Fruit fly (Drosophila melanogaster): ENCODE results near the gene Graf.

Graf gene

DNA sequence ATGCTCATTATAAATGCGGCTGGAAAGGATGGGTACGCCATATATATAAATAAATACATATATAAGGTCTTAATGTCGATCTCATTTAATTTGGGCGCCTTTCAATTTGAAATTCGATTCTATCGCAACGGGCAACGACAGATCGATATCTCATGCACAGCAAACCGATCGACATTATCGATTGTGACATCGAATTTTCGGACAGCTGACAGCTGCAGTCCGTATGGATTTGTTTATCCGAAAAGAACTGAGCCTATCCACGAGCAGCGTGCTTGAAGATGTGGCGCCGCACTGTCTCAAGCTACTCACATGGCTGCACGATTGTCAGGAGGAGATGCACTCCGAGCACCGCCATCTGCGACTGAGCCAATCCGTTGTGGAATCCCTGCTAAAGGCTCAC is 28.6 kb downstream of the Graf start, which contains the start of gene CG8191 (continued):
- peak; percentile 90; the same call in 3 of the 4 replicates for TF ChIP-seq chinmo (GFP tag; IDR thresholded peaks at IDR 0.05; ENCODE audit: partially characterized antibody)

DNA sequence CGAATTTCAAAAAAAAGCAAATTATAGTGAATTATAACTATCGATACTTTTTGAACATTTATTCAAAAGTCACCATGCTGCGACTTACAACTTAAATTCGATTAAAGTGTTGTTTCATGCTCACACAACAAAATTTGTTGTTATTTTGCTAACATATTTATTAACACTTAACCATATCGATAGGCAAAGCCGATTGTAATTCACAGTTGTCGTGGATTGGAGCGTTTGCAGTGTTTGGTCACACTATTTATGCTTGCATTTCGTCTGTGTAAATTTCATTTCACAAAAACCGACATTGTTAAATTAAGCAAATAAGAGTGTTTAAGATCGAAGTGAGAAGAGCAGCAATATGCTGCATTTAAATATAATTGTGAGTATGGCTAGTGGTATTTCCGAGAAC is 48.1 kb downstream of the Graf start, which contains the start of gene HUWE1:
TSS of gene HUWE1 (plus strand) at position 220 of the 400 bp plus-strand sequence.
- TF ChIP-seq CG15269 (tag; optimal IDR thresholded peaks at IDR 0.05) (no peak), CG10366 (GFP tag; IDR thresholded peaks at IDR 0.05) (no peak), twi (tag; optimal IDR thresholded peaks at IDR 0.05) (no peak), stc (GFP tag; IDR thresholded peaks at IDR 0.05) (no peak), Atf3 (GFP tag; optimal IDR thresholded peaks at IDR 0.05) (no peak), CG30431 (GFP tag; optimal IDR thresholded peaks at IDR 0.05) (no peak), CG13287 (GFP tag; IDR thresholded peaks at IDR 0.05; ENCODE audit: partially characterized antibody) (peak; percentile 89), Max (GFP tag; optimal IDR thresholded peaks at IDR 0.05) (peak; percentile 29), Lhr (GFP tag; optimal IDR thresholded peaks at IDR 0.05) (no peak), CG9932 (GFP tag; IDR thresholded peaks at IDR 0.05) (peak; percentile 38; the same call in 1 of the 2 replicates), HLH54F (GFP tag; optimal IDR thresholded peaks at IDR 0.05) (peak; percentile 34), YL-1 (GFP tag; optimal IDR thresholded peaks at IDR 0.05) (peak; percentile 17), Dp (GFP tag; optimal IDR thresholded peaks at IDR 0.05) (peak; percentile 68), Fer2 (tag; optimal IDR thresholded peaks at IDR 0.05) (no peak), CHES-1-like (GFP tag; optimal IDR thresholded peaks at IDR 0.05) (peak; percentile 43), ase (GFP tag; IDR thresholded peaks at IDR 0.05) (no peak), Vsx1 (GFP tag; optimal IDR thresholded peaks at IDR 0.05) (no peak), GATAe (GFP tag; conservative IDR thresholded peaks at IDR 0.05) (no peak), CG8388 (GFP tag; optimal IDR thresholded peaks at IDR 0.05) (no peak), Opbp (GFP tag; IDR thresholded peaks at IDR 0.05; ENCODE audit: partially characterized antibody) (peak; percentile 81), wek (GFP tag; optimal IDR thresholded peaks at IDR 0.05) (no peak), h (optimal IDR thresholded peaks at IDR 0.05) (no peak), bcd (GFP tag; optimal IDR thresholded peaks at IDR 0.05) (no peak), tin (GFP tag; optimal IDR thresholded peaks at IDR 0.05) (no peak), HmgD (GFP tag; optimal IDR thresholded peaks at IDR 0.05) (peak; percentile 43), slbo (GFP tag; IDR thresholded peaks at IDR 0.05) (peak; percentile 26; the same call in 1 of the 2 replicates), Trl (optimal IDR thresholded peaks at IDR 0.05) (no peak), Trl (GFP tag; optimal IDR thresholded peaks at IDR 0.05) (no peak), her (GFP tag; optimal IDR thresholded peaks at IDR 0.05) (no peak), CG13296 (GFP tag; optimal IDR thresholded peaks at IDR 0.05) (no peak), fd102C (GFP tag; optimal IDR thresholded peaks at IDR 0.05) (no peak), corto (GFP tag; optimal IDR thresholded peaks at IDR 0.05) (no peak), row (GFP tag; IDR thresholded peaks at IDR 0.05) (peak; percentile 71), CG7372 (GFP tag; IDR thresholded peaks at IDR 0.05) (no peak), CG6175 (GFP tag; IDR thresholded peaks at IDR 0.05) (no peak), Ada2b (GFP tag; IDR thresholded peaks at IDR 0.05) (no peak), CG6254 (GFP tag; optimal IDR thresholded peaks at IDR 0.05) (no peak), MTF-1 (GFP tag; optimal IDR thresholded peaks at IDR 0.05; ENCODE audit: borderline replicate concordance) (no peak), D19B (GFP tag; optimal IDR thresholded peaks at IDR 0.05) (no peak), fd64A (GFP tag; optimal IDR thresholded peaks at IDR 0.05) (no peak), lmd (GFP tag; IDR thresholded peaks at IDR 0.05) (no peak), dmrt11E (tag; optimal IDR thresholded peaks at IDR 0.05) (no peak), CG9876 (GFP tag; optimal IDR thresholded peaks at IDR 0.05) (no peak), MESR4 (GFP tag; optimal IDR thresholded peaks at IDR 0.05) (peak; percentile 82), D19A (tag; optimal IDR thresholded peaks at IDR 0.05) (no peak), ems (GFP tag; optimal IDR thresholded peaks at IDR 0.05) (no peak), CG3838 (GFP tag; optimal IDR thresholded peaks at IDR 0.05) (no peak), trh (GFP tag; optimal IDR thresholded peaks at IDR 0.05) (no peak), ssp (GFP tag; IDR thresholded peaks at IDR 0.05) (0 out of 2 replicates have a peak, but pooled peaks have one; percentile 18)
